Fruit fly (Drosophila melanogaster) whole organism, prepupa: ENCODE measurements around the gene Gr36a.

ENCODE experiments used
- CG10631 ChIP-seq: fragments of 200-800 bp; sonication (Bioruptor generic); optimal IDR thresholded peaks from 2 replicates; lab custom pipeline; 2016; ENCODE audit warnings: missing biosample characterization, missing genetic modification characterization
- CG10669 ChIP-seq: fragments of 200-800 bp; sonication (Bioruptor generic); optimal IDR thresholded peaks from 3 replicates; lab custom pipeline; 2018; ENCODE audit warnings: missing biosample characterization, mild to moderate bottlenecking, missing genetic modification characterization, moderate library complexity
- CG11902 ChIP-seq: fragments of 200-800 bp; sonication (Bioruptor generic); optimal IDR thresholded peaks from 3 replicates; lab custom pipeline; 2016; ENCODE audit warnings: missing biosample characterization, missing genetic modification characterization
- CG15336 ChIP-seq: fragments of 200-800 bp; sonication (Bioruptor generic); IDR thresholded peaks from 2 replicates; pipeline ENCODE4 v1.3.6; 2022; ENCODE audit warnings: missing biosample characterization, missing genetic modification characterization
- CG3032 ChIP-seq: fragments of 200-800 bp; optimal IDR thresholded peaks from 2 replicates; lab custom pipeline; 2019; ENCODE audit warnings: missing biosample characterization, mild to moderate bottlenecking, missing genetic modification characterization, moderate library complexity
- CG32006 ChIP-seq: fragments of 200-800 bp; sonication (Bioruptor generic); optimal IDR thresholded peaks from 3 replicates; lab custom pipeline; 2017; ENCODE audit warnings: missing biosample characterization, mild to moderate bottlenecking, missing genetic modification characterization
- CG34406 ChIP-seq: fragments of 200-800 bp; sonication (Bioruptor generic); optimal IDR thresholded peaks from 3 replicates; lab custom pipeline; 2016; ENCODE audit warnings: missing biosample characterization, missing genetic modification characterization
- CG3919 ChIP-seq: fragments of 200-800 bp; sonication (Bioruptor generic); optimal IDR thresholded peaks from 3 replicates; lab custom pipeline; 2016; ENCODE audit warnings: missing biosample characterization, missing genetic modification characterization
- CG6163 ChIP-seq: fragments of 200-800 bp; sonication (Bioruptor generic); IDR thresholded peaks from 3 replicates; pipeline ENCODE4 v1.3.6; 2022; ENCODE audit warnings: missing biosample characterization, missing genetic modification characterization
- CG6276 ChIP-seq: fragments of 200-800 bp; sonication (Bioruptor generic); optimal IDR thresholded peaks from 2 replicates; lab custom pipeline; 2017; ENCODE audit warnings: missing biosample characterization, mild to moderate bottlenecking, missing genetic modification characterization
- CG6792 ChIP-seq: fragments of 200-800 bp; sonication (Bioruptor generic); optimal IDR thresholded peaks from 3 replicates; lab custom pipeline; 2016; ENCODE audit warnings: missing biosample characterization, missing genetic modification characterization
- CG6854 ChIP-seq: fragments of 200-800 bp; sonication (Bioruptor generic); optimal IDR thresholded peaks from 2 replicates; lab custom pipeline; 2017; ENCODE audit warnings: missing biosample characterization, mild to moderate bottlenecking, missing genetic modification characterization
- CG8119 ChIP-seq: fragments of 200-800 bp; sonication (Bioruptor generic); IDR thresholded peaks from 3 replicates; pipeline ENCODE4 v1.3.6; 2022; ENCODE audit warnings: missing biosample characterization, missing genetic modification characterization
- CG8319 ChIP-seq: fragments of 200-800 bp; sonication (Bioruptor generic); optimal IDR thresholded peaks from 3 replicates; lab custom pipeline; 2016; ENCODE audit warnings: missing biosample characterization, missing genetic modification characterization
- CG8632 ChIP-seq: fragments of 200-800 bp; sonication (Bioruptor generic); optimal IDR thresholded peaks from 3 replicates; lab custom pipeline; 2016; ENCODE audit warnings: missing biosample characterization, missing genetic modification characterization
- CG9139 ChIP-seq: fragments of 200-800 bp; sonication (Bioruptor generic); optimal IDR thresholded peaks from 3 replicates; lab custom pipeline; 2017; ENCODE audit warnings: missing biosample characterization, mild to moderate bottlenecking, missing genetic modification characterization
- Eip75B ChIP-seq: fragments of 200-800 bp; sonication (Bioruptor generic); optimal IDR thresholded peaks from 3 replicates; lab custom pipeline; 2016; ENCODE audit warnings: missing biosample characterization, missing genetic modification characterization
- Eip78C ChIP-seq: fragments of 200-800 bp; sonication (Bioruptor generic); peaks from one replicate; lab custom pipeline; 2016; ENCODE audit warnings: missing biosample characterization, missing genetic modification characterization
- Ets96B ChIP-seq: fragments of 200-800 bp; optimal IDR thresholded peaks from 2 replicates; lab custom pipeline; 2019; ENCODE audit warnings: missing biosample characterization, mild to moderate bottlenecking, missing genetic modification characterization, moderate library complexity
- Gug ChIP-seq: fragments of 200-800 bp; sonication (Bioruptor generic); IDR thresholded peaks from 2 replicates; pipeline ENCODE4 v1.3.6; 2022; ENCODE audit warnings: missing biosample characterization, missing genetic modification characterization
- Hr38 ChIP-seq: sonication (Bioruptor generic); optimal IDR thresholded peaks from 2 replicates; lab custom pipeline; 2016; ENCODE audit warnings: missing biosample characterization, missing genetic modification characterization
- Hr39 ChIP-seq: fragments of 200-800 bp; sonication (Bioruptor generic); optimal IDR thresholded peaks from 2 replicates; lab custom pipeline; 2016; ENCODE audit warnings: missing biosample characterization, missing genetic modification characterization
- Hr4 ChIP-seq: fragments of 200-800 bp; sonication (Bioruptor generic); optimal IDR thresholded peaks from 3 replicates; lab custom pipeline; 2016; ENCODE audit warnings: missing biosample characterization, missing genetic modification characterization
- Lpt ChIP-seq: fragments of 200-800 bp; sonication (Bioruptor generic); optimal IDR thresholded peaks from 3 replicates; lab custom pipeline; 2016; ENCODE audit warnings: missing biosample characterization, missing genetic modification characterization
- Met ChIP-seq: fragments of 200-800 bp; sonication (Bioruptor generic); optimal IDR thresholded peaks from 3 replicates; lab custom pipeline; 2016; ENCODE audit warnings: missing biosample characterization, missing genetic modification characterization
- OdsH ChIP-seq: fragments of 200-800 bp; sonication (Bioruptor generic); optimal IDR thresholded peaks from 3 replicates; lab custom pipeline; 2016; ENCODE audit warnings: missing biosample characterization, missing genetic modification characterization
- Smox ChIP-seq: fragments of 200-800 bp; sonication (Bioruptor generic); optimal IDR thresholded peaks from 3 replicates; lab custom pipeline; 2016; ENCODE audit warnings: missing biosample characterization, missing genetic modification characterization
- Sox15 ChIP-seq: fragments of 200-800 bp; sonication (Bioruptor generic); optimal IDR thresholded peaks from 3 replicates; lab custom pipeline; 2016; ENCODE audit warnings: missing biosample characterization, missing genetic modification characterization
- achi ChIP-seq: fragments of 200-800 bp; sonication (Bioruptor generic); optimal IDR thresholded peaks from 3 replicates; lab custom pipeline; 2016; ENCODE audit warnings: missing biosample characterization, missing genetic modification characterization
- acj6 ChIP-seq: fragments of 200-800 bp; sonication (Bioruptor generic); optimal IDR thresholded peaks from 3 replicates; lab custom pipeline; 2016; ENCODE audit warnings: missing biosample characterization, missing genetic modification characterization
- dsx ChIP-seq: fragments of 200-800 bp; optimal IDR thresholded peaks from 3 replicates; lab custom pipeline; 2019; ENCODE audit warnings: missing biosample characterization, mild to moderate bottlenecking, missing genetic modification characterization, moderate library complexity; ENCODE audit not compliant: poor library complexity, severe bottlenecking
- eg ChIP-seq: fragments of 200-800 bp; sonication (Bioruptor generic); IDR thresholded peaks from 3 replicates; pipeline ENCODE4 v1.3.6; 2022; ENCODE audit warnings: missing biosample characterization, missing genetic modification characterization
- esn ChIP-seq: fragments of 200-800 bp; sonication (Bioruptor generic); optimal IDR thresholded peaks from 2 replicates; lab custom pipeline; 2016; ENCODE audit warnings: missing biosample characterization, mild to moderate bottlenecking, missing genetic modification characterization, moderate library complexity
- fkh ChIP-seq: fragments of 200-800 bp; sonication (Bioruptor generic); optimal IDR thresholded peaks from 3 replicates; lab custom pipeline; 2017; ENCODE audit warnings: missing biosample characterization, mild to moderate bottlenecking, missing genetic modification characterization, moderate library complexity
- net ChIP-seq: fragments of 200-800 bp; sonication (Bioruptor generic); optimal IDR thresholded peaks from 3 replicates; lab custom pipeline; 2016; ENCODE audit warnings: missing biosample characterization, missing genetic modification characterization
- pdm3 ChIP-seq: fragments of 200-800 bp; sonication (Bioruptor generic); optimal IDR thresholded peaks from 3 replicates; lab custom pipeline; 2016; ENCODE audit warnings: missing biosample characterization, missing genetic modification characterization
- salr ChIP-seq, 2 experiments: fragments of 200-800 bp; sonication (Bioruptor generic); optimal IDR thresholded peaks; 3 replicates each; lab custom pipeline; 2016 to 2018; ENCODE audit warnings: missing biosample characterization in 2 of 2, missing genetic modification characterization in 2 of 2, mild to moderate bottlenecking in 1 of 2
- ss ChIP-seq, 2 experiments: fragments of 200-800 bp; sonication (Bioruptor generic); optimal IDR thresholded peaks; 2 replicates in 1 of 2; 3 replicates in 1 of 2; lab custom pipeline; 2017 to 2018; ENCODE audit warnings: mild to moderate bottlenecking in 2 of 2, missing biosample characterization in 2 of 2, missing genetic modification characterization in 2 of 2, moderate library complexity in 1 of 2
- svp ChIP-seq: fragments of 200-800 bp; sonication (Bioruptor generic); peaks from one replicate; lab custom pipeline; 2016; ENCODE audit warnings: missing biosample characterization, missing genetic modification characterization
- topi ChIP-seq: fragments of 200-800 bp; sonication (Bioruptor generic); optimal IDR thresholded peaks from 3 replicates; lab custom pipeline; 2016; ENCODE audit warnings: missing biosample characterization, missing genetic modification characterization
- vri ChIP-seq: fragments of 200-800 bp; sonication (Bioruptor generic); optimal IDR thresholded peaks from 3 replicates; lab custom pipeline; 2016; ENCODE audit warnings: missing biosample characterization, mild to moderate bottlenecking, missing genetic modification characterization

Gene Gr36a

DNA sequence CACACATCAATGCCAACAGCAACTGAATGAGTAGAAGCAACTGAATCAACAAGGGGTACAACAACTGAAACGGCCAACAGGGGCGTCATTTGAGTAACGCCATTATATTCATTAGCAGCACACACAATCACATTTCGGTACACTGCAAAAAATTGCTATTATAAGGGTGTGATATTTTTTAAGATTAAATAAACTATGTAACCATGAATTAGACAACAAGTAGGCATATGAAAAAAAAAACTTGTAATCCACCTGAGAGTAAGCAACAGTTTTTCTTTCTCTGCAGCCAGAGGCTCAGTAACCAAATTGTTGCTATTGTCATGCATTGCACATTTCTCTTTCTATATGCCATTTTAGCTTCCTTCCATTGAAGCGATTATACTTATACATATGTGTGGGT, 27.4 kb downstream of the Gr36a start:
- TF ChIP-seq CG8632 (no peak), Eip78C (peak; percentile 47), svp (GFP tag; lab: Kevin White, UChicago) (peak; percentile 44)

DNA sequence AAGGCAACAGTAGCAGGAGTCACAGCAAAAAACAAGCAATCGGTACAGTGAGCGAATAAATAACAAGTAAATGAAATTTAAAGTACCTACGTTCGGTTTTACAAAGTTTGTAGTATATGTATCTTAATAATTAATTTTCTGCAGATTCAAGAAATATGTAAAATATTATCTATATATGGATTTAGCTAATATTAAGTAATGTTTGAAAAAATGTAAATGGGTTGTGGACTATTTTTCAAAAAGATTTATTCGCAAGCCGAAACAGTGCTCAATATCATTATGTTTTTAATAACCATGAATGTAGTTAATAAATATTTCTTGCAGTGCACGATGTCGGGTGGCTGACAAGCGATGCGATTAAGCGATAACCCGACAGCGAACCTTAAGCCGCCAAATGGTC, 30.7 kb downstream of the Gr36a start:
- TF ChIP-seq OdsH (GFP tag; lab: Kevin White, UChicago) (no peak), CG8319 (GFP tag; lab: Kevin White, UChicago) (no peak), dsx (GFP tag; lab: Kevin White, UChicago) (no peak), Smox (no peak), Lpt (GFP tag; lab: Kevin White, UChicago) (no peak), esn (GFP tag; lab: Kevin White, UChicago) (peak; percentile 38), net (no peak), Hr38 (GFP tag; lab: Kevin White, UChicago) (no peak), eg (GFP tag; lab: Robert Waterston, UW) (no peak), CG8119 (GFP tag; lab: Robert Waterston, UW) (no peak), CG3919 (GFP tag; lab: Kevin White, UChicago) (no peak), CG9139 (GFP tag; lab: Kevin White, UChicago) (no peak), ss (GFP tag; optimal IDR thresholded peaks at IDR 0.05; lab: Kevin White, UChicago) (no peak), CG10631 (peak; percentile 9), Met (no peak), svp (GFP tag; lab: Kevin White, UChicago) (peak; percentile 61), CG34406 (no peak), achi (GFP tag; lab: Kevin White, UChicago) (no peak), CG15336 (GFP tag; lab: Robert Waterston, UW) (no peak), salr (GFP tag; optimal IDR thresholded peaks at IDR 0.05; lab: Kevin White, UChicago) (no peak), Eip78C (peak; percentile 22), Hr39 (GFP tag; lab: Kevin White, UChicago) (no peak), topi (no peak), CG3032 (tag; lab: Kevin White, UChicago) (peak; percentile 12), CG6854 (GFP tag; lab: Kevin White, UChicago) (no peak), acj6 (GFP tag; lab: Kevin White, UChicago) (no peak), CG10669 (GFP tag; lab: Kevin White, UChicago) (peak; percentile 19)

DNA sequence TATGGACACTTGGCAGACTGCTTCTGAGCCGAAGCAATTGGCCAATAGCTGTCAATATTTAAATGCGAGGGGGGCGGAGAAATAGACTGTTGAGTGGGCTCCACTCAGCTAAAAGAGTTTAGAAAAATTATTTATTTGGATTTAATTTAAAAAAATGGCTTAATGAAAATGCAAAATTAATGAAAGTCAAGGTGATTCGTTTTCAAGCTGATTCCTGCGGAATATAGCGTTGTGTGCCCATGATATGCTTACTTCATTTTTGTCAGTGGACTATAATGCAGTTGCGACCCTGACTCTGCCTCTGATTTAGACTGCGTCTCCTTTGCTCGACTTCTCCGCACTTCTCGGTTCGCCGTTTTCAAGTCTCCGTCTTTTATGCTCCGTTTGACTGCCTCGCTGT, 40.4 kb downstream of the Gr36a start:
- TF ChIP-seq CG10669 (GFP tag; lab: Kevin White, UChicago), result peak; percentile 30
- TF ChIP-seq CG32006 (GFP tag; lab: Kevin White, UChicago), result peak; percentile 5
- TF ChIP-seq pdm3 (GFP tag; lab: Kevin White, UChicago), result peak; percentile 3
- TF ChIP-seq Eip75B, result peak; percentile 33
- TF ChIP-seq CG8632, result no peak
- TF ChIP-seq CG6163, result 0 out of 3 replicates have a peak, but pooled peaks have one; percentile 56
- no peak for TF ChIP-seq vri
- no peak for TF ChIP-seq CG8119 (GFP tag; lab: Robert Waterston, UW)
- peak; percentile 22 for TF ChIP-seq acj6 (GFP tag; lab: Kevin White, UChicago)
- TF ChIP-seq Hr39 (GFP tag; lab: Kevin White, UChicago), result no peak
- TF ChIP-seq Eip78C, result peak; percentile 31
- TF ChIP-seq Gug (GFP tag; lab: Robert Waterston, UW), result no peak
- no peak for TF ChIP-seq Met
- TF ChIP-seq, all 60 proteins: peak for 7

dm6 chr2L:17221462-17221861, 45.0 kb downstream of the Gr36a start:
- TF ChIP-seq Ets96B (no peak), acj6 (GFP tag; lab: Kevin White, UChicago) (no peak), Sox15 (no peak), ss (GFP tag; optimal IDR thresholded peaks at IDR 0.05; lab: Kevin White, UChicago) (no peak), CG6792 (GFP tag; lab: Kevin White, UChicago) (no peak), fkh (GFP tag; lab: Kevin White, UChicago) (no peak), Hr4 (GFP tag; lab: Kevin White, UChicago) (no peak), Gug (GFP tag; lab: Robert Waterston, UW) (no peak), esn (GFP tag; lab: Kevin White, UChicago) (no peak), Hr38 (GFP tag; lab: Kevin White, UChicago) (no peak), svp (GFP tag; lab: Kevin White, UChicago) (no peak), CG6276 (GFP tag; lab: Kevin White, UChicago) (no peak), eg (GFP tag; lab: Robert Waterston, UW) (no peak), CG11902 (GFP tag; lab: Kevin White, UChicago) (no peak), CG3919 (GFP tag; lab: Kevin White, UChicago) (no peak), CG10669 (GFP tag; lab: Kevin White, UChicago) (no peak)
